Worm (Caenorhabditis elegans): ENCODE data around the gene dnj-13.

The dnj-13 gene

ce11 chrII:11582698-11583097 is 37.2 kb downstream of the dnj-13 start, which contains the start of gene ints-7:
TSS of gene ints-7 (plus strand) at chrII:11582849.
- TF ChIP-seq unc-62 (GFP tag; optimal IDR thresholded peaks at IDR 0.05) = no peak
- TF ChIP-seq fkh-4 (tag; optimal IDR thresholded peaks at IDR 0.05; ENCODE audit: borderline replicate concordance) = no peak
- no peak for TF ChIP-seq sup-37 (GFP tag; optimal IDR thresholded peaks at IDR 0.05)
- TF ChIP-seq skn-1 (tag; optimal IDR thresholded peaks at IDR 0.05) = no peak
- no peak for TF ChIP-seq lir-3 (tag; optimal IDR thresholded peaks at IDR 0.05; ENCODE audit: poor library complexity)
- no peak for TF ChIP-seq xbp-1 (tag; optimal IDR thresholded peaks at IDR 0.05)

DNA sequence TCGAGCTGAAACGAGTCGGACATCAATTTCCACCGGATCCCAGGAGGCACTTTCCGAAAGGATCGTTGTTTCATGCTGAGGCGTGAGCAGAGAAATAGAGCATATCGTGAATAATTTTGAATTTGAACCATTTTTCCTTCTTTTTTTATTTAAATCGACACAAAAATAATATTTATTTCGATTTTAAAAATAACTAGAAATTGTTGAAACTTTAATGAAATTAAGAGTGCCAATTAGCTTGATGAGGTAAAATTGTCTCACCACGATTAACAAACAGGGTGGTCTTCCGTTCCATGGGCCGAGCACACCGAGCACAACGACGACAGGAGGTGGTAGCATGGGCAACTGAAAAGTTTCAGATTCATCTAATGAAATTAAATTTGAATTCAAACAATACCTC is 42.8 kb downstream of the dnj-13 start:
- no peak for TF ChIP-seq dpl-1 (GFP tag; optimal IDR thresholded peaks at IDR 0.05)
- TF ChIP-seq efl-1 (optimal IDR thresholded peaks at IDR 0.05) = no peak
- peak in 1 of 2 experiments; percentile 51 for TF ChIP-seq efl-1 (GFP tag; optimal IDR thresholded peaks at IDR 0.05 in 1 of 2)

ce11 chrII:11591558-11591957 is 46.1 kb downstream of the dnj-13 start:
- no peak for TF ChIP-seq pqm-1 (tag; optimal IDR thresholded peaks at IDR 0.05)
- TF ChIP-seq fos-1 (tag; optimal IDR thresholded peaks at IDR 0.05) = no peak
- TF ChIP-seq ets-5 (GFP tag; IDR thresholded peaks at IDR 0.05) = no peak
- no peak for TF ChIP-seq elt-2 (tag; optimal IDR thresholded peaks at IDR 0.05)
- TF ChIP-seq lir-3 (tag; optimal IDR thresholded peaks at IDR 0.05; ENCODE audit: poor library complexity) = no peak
- no peak for TF ChIP-seq Y116A8C.19 (tag; optimal IDR thresholded peaks at IDR 0.05; ENCODE audit: borderline replicate concordance)
- TF ChIP-seq nhr-19 (GFP tag; conservative IDR thresholded peaks at IDR 0.05) = no peak
- no peak for TF ChIP-seq C16A3.4 (tag; optimal IDR thresholded peaks at IDR 0.05)
- no peak for TF ChIP-seq xbp-1 (tag; optimal IDR thresholded peaks at IDR 0.05)
- no peak for TF ChIP-seq ceh-8 (GFP tag; optimal IDR thresholded peaks at IDR 0.05)
- TF ChIP-seq lsy-2 (tag; optimal IDR thresholded peaks at IDR 0.05) = no peak
- TF ChIP-seq lin-14 (GFP tag; optimal IDR thresholded peaks at IDR 0.05) = no peak
- TF ChIP-seq skn-1 (tag; optimal IDR thresholded peaks at IDR 0.05) = no peak
- no peak for TF ChIP-seq hpl-2 (GFP tag; optimal IDR thresholded peaks at IDR 0.05)
- no peak for TF ChIP-seq unc-130 (tag; optimal IDR thresholded peaks at IDR 0.05)
- TF ChIP-seq efl-3 (GFP tag; optimal IDR thresholded peaks at IDR 0.05) = no peak
- TF ChIP-seq nhr-11 (tag; optimal IDR thresholded peaks at IDR 0.05) = no peak

DNA sequence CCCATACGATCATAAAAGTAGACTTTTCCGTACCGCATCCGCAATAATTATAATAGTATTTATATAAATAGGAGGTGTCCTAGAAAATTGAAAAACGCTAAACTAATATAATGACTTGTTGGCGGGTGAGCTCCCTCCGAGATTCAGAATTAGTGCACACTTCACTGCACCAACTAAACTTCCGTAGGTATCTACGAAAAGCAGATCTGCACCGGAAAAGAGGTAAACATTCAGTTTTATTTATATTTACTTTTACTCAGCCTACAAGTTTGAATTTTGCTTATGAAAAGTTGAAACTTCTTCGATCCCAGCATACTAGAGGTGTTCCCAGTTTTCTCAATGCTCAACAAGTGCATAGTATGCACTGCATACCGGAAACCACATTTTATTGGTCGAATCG is 46.5 kb downstream of the dnj-13 start, which contains the start of gene F07A11.1:
F07A11.1 (minus strand) TSS at position 101 of the 400 bp plus-strand sequence.
- no peak for TF ChIP-seq blmp-1 (tag; optimal IDR thresholded peaks at IDR 0.05)
- TF ChIP-seq rnt-1 (tag; optimal IDR thresholded peaks at IDR 0.05) = no peak
- no peak for TF ChIP-seq fkh-10 (GFP tag; optimal IDR thresholded peaks at IDR 0.05)
- no peak for TF ChIP-seq pax-3 (tag; optimal IDR thresholded peaks at IDR 0.05)
- no peak for TF ChIP-seq fos-1 (tag; optimal IDR thresholded peaks at IDR 0.05)
- TF ChIP-seq isw-1 (GFP tag; IDR thresholded peaks at IDR 0.05) = no peak
- TF ChIP-seq ceh-63 (GFP tag; optimal IDR thresholded peaks at IDR 0.05) = no peak
- TF ChIP-seq nhr-12 (tag; optimal IDR thresholded peaks at IDR 0.05) = no peak
- TF ChIP-seq zag-1 (tag; optimal IDR thresholded peaks at IDR 0.05) = no peak
- no peak for TF ChIP-seq efl-1 (optimal IDR thresholded peaks at IDR 0.05)
- TF ChIP-seq efl-1 (GFP tag; optimal IDR thresholded peaks at IDR 0.05 in 1 of 2) = no peak
- no peak for TF ChIP-seq mep-1 (tag; optimal IDR thresholded peaks at IDR 0.05)
- TF ChIP-seq ets-5 (GFP tag; IDR thresholded peaks at IDR 0.05) = no peak

DNA sequence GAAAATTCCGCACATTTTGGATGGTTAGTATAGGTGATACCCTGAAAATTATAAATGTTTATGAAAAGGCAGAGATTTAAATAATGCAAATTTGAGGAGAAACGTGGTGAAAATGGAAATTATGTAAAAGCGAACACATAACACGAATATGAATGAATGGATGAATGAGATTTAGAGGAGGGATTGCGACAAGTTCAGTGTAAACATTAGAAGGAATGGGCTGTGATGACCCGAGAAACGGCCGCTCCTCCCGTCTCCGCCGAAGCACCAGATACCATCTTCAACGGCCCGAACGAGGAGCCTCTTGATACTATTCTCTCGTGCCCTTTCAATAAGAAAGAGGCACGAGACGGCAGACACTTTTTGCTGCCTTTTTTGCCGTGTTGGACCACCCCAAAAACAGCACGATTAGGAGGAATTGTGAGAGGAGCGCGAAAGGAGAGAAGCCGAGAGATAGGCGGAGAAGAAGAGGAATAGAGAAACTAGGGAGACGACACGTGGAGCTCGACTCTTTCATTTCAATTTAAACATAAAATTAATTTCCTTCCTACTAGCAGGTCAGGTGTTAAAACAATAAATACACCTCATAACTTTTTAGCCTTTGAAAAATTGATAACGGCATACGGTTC is 50.0 kb downstream of the dnj-13 start, which contains the start of gene gfat-1:
gfat-1 (minus strand) TSS at position 51 of the 629 bp plus-strand sequence.
- TF ChIP-seq lsy-2 (tag; optimal IDR thresholded peaks at IDR 0.05) (peak in 1 of 2 experiments; percentile 1), ceh-8 (GFP tag; optimal IDR thresholded peaks at IDR 0.05) (no peak), pax-3 (tag; optimal IDR thresholded peaks at IDR 0.05) (no peak), dpl-1 (GFP tag; optimal IDR thresholded peaks at IDR 0.05) (peak in 1 of 3 experiments; percentile 15), snu-23 (GFP tag; optimal IDR thresholded peaks at IDR 0.05) (no peak), sup-37 (GFP tag; optimal IDR thresholded peaks at IDR 0.05) (no peak), nhr-71 (tag; optimal IDR thresholded peaks at IDR 0.05) (peak; percentile 24), lin-35 (GFP tag; optimal IDR thresholded peaks at IDR 0.05) (peak in 1 of 2 experiments; percentile 6), efl-1 (optimal IDR thresholded peaks at IDR 0.05) (peak in 1 of 2 experiments; percentile 21), efl-1 (GFP tag; optimal IDR thresholded peaks at IDR 0.05 in 1 of 2) (peak; percentile 22 to 87), mdl-1 (tag; optimal IDR thresholded peaks at IDR 0.05) (peak; percentile 41 to 61), lin-14 (GFP tag; optimal IDR thresholded peaks at IDR 0.05) (peak; percentile 75), ztf-11 (tag; optimal IDR thresholded peaks at IDR 0.05) (peak in 1 of 2 experiments; percentile 1)

All from whole organism, L1 larva.